Worm (Caenorhabditis elegans): ENCODE data around the gene ser-2.

Gene ser-2

DNA sequence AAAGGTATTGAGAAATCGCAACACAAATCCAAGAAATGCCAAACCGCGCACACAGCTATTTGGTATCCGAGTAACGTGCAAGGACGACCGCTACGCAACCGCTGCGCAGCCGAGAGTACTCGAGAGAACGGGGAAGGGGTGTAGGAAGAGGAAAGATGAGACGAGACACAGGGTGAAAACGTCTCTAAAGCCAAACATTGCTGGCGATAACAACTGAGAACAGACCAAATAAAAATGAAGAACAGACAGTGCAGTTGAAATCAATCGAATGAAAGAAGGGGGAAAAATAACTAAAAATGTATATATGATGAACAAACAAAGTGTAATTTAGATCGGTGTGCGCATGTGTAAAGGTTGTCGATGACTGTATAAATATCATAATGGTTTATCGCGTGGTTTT lies 21.5 kb downstream of the ser-2 start:
- TF ChIP-seq klf-2 (GFP tag; conservative IDR thresholded peaks at IDR 0.05): no peak
- TF ChIP-seq cog-1 (tag; optimal IDR thresholded peaks at IDR 0.05): no peak
- no peak for TF ChIP-seq flt-1 (GFP tag; IDR thresholded peaks at IDR 0.05)

DNA sequence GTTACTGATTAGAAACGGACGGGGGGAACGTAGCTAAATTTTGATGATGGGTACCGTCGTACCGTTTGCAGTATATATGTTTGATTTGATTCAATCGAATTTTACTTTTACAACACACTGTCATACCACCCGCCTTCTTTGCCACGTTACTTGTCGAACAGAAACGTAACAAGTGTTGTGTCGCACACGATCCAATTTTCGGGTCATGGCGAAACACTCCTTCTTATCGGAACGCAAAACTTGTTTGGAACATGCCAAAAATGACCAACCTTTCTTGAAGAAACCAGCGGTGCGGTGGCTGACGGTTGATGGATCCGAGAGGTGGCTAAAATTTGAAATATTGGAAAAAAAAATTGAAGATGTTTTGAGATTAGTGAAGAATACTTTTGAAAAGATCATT lies 22.4 kb downstream of the ser-2 start:
- TF ChIP-seq klf-2 (GFP tag; conservative IDR thresholded peaks at IDR 0.05) (no peak), ztf-29 (GFP tag; IDR thresholded peaks at IDR 0.05) (no peak), ref-1 (GFP tag; conservative IDR thresholded peaks at IDR 0.05) (no peak), ztf-23 (GFP tag; IDR thresholded peaks at IDR 0.05) (no peak), cog-1 (tag; optimal IDR thresholded peaks at IDR 0.05) (no peak), flt-1 (GFP tag; IDR thresholded peaks at IDR 0.05) (no peak), med-1 (GFP tag; optimal IDR thresholded peaks at IDR 0.05; ENCODE audit: insufficient read depth) (no peak), T22C8.4 (GFP tag; IDR thresholded peaks at IDR 0.05) (no peak), tab-1 (GFP tag; IDR thresholded peaks at IDR 0.05) (no peak)

DNA sequence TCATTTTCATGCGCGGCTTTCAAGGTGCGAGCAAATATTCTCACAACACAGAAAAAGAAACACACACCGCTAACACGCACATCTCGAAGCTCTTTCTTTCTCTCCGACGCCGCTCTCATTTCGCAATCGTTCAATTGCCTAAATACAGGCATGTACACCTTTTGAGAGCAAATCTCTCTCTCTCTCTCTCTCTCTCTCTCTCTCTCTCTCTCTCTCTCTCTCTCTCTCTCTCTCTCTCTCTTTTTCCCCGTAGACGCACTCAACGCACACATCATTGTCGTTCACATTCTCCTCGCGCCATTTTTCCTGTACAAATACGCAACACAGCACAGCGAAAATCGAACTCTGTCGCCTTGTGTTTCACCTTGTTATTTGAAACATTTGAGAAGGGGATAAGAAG lies 23.5 kb downstream of the ser-2 start:
- TF ChIP-seq tab-1 (GFP tag; IDR thresholded peaks at IDR 0.05) (0 out of 2 replicates have a peak, but pooled peaks have one; percentile 14), T22C8.4 (GFP tag; IDR thresholded peaks at IDR 0.05) (no peak)

DNA sequence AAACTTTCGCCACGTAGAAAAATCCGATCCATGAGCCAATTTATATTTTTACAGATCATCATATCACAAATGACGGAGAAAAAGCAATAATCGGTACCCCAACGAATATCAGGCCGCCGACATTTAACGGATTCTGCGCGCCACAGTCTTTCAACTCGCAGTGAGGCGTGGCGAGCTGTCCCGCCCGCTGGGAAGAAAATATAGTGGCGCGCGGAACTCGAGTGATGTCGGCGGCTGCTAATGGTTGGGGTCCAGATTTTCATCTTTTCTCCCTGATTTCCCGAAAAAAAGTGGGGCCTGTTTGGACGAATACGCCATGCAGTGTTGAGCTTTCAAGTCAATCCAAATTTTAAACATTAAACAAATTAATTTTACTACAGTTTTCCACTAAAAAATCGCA lies 24.2 kb downstream of the ser-2 start:
- TF ChIP-seq flt-1 (GFP tag; IDR thresholded peaks at IDR 0.05) (no peak), med-1 (GFP tag; optimal IDR thresholded peaks at IDR 0.05; ENCODE audit: insufficient read depth) (no peak), ref-1 (GFP tag; conservative IDR thresholded peaks at IDR 0.05) (no peak), tab-1 (GFP tag; IDR thresholded peaks at IDR 0.05) (no peak), T22C8.4 (GFP tag; IDR thresholded peaks at IDR 0.05) (no peak)

DNA sequence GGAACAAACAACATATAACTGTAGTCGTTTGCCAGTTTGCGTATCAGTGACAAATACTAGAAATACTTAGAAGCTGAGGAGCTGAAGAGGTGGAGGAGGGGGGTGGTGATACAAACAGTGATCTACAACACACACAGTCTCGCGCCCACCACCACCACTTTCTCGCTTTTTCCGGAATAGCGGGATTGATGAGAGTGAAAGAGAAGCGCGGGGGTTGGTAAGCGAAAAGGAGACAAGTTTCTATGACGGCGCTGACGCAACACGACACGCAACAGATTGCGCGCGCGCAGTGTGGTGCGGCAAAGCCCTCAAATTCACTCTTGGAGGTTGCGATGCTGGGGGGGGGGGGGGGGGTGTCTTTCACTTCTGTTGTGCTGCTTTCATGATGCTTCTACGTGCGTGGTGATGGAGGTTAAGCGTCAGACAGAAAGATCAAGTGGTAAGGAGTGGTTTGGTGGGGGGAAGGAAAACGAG lies 25.0 kb downstream of the ser-2 start, which contains the start of gene kin-20:
Gene kin-20 (minus strand): TSS at position 51 of the 474 bp plus-strand sequence.
- TF ChIP-seq cog-1 (tag; optimal IDR thresholded peaks at IDR 0.05): no peak
- no peak for TF ChIP-seq tab-1 (GFP tag; IDR thresholded peaks at IDR 0.05)
- TF ChIP-seq ztf-29 (GFP tag; IDR thresholded peaks at IDR 0.05): peak; percentile 56; the same call in 1 of the 2 replicates
- no peak for TF ChIP-seq ref-1 (GFP tag; conservative IDR thresholded peaks at IDR 0.05)
- TF ChIP-seq klf-2 (GFP tag; conservative IDR thresholded peaks at IDR 0.05): no peak
- no peak for TF ChIP-seq flt-1 (GFP tag; IDR thresholded peaks at IDR 0.05)
- TF ChIP-seq T22C8.4 (GFP tag; IDR thresholded peaks at IDR 0.05): no peak

DNA sequence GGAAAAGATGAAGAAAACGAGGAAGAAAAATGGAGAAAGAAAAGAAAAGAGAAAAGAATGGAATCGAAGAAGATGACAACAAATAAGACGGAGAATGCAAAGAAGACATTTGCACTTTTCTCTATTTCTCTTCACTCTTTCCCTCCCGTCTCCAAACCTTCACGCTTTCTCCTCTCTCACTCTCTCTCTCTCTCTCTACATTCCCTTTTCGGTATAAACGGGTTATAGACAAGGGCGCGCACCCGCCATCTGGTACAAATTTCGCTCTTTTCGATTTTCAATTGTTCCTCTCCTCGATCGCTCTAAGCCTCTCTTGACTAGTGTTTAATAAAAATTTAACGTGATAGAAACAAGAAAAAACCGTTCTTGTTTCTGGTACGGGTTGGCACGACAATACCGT lies 26.0 kb downstream of the ser-2 start:
- TF ChIP-seq tab-1 (GFP tag; IDR thresholded peaks at IDR 0.05) (no peak), klf-2 (GFP tag; conservative IDR thresholded peaks at IDR 0.05) (no peak), cog-1 (tag; optimal IDR thresholded peaks at IDR 0.05) (peak; percentile 66), flt-1 (GFP tag; IDR thresholded peaks at IDR 0.05) (0 out of 2 replicates have a peak, but pooled peaks have one; percentile 40)

DNA sequence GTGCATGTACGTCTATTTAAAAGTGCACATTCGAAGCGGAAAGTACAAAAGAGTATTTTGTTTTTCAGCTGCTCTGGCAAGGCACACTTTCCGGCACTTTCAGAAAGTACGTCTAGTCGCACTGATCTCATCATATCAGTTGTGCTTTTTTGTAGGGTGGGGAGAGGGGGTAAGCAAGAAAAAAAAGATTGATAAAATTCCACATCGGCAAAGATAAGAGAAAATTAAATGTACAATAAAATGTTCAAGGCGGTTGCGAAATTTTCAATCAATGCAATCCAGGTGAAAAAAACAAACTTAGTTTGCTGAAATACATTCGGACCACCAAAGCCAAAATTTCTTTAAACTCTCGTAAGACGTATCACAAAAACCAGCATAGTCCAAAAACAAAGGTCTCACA lies 26.5 kb downstream of the ser-2 start:
- TF ChIP-seq ztf-29 (GFP tag; IDR thresholded peaks at IDR 0.05) (no peak), ref-1 (GFP tag; conservative IDR thresholded peaks at IDR 0.05) (no peak), T22C8.4 (GFP tag; IDR thresholded peaks at IDR 0.05) (no peak), med-1 (GFP tag; optimal IDR thresholded peaks at IDR 0.05; ENCODE audit: insufficient read depth) (no peak), cog-1 (tag; optimal IDR thresholded peaks at IDR 0.05) (no peak), tab-1 (GFP tag; IDR thresholded peaks at IDR 0.05) (no peak), ztf-23 (GFP tag; IDR thresholded peaks at IDR 0.05) (no peak), klf-2 (GFP tag; conservative IDR thresholded peaks at IDR 0.05) (no peak), flt-1 (GFP tag; IDR thresholded peaks at IDR 0.05) (no peak)

DNA sequence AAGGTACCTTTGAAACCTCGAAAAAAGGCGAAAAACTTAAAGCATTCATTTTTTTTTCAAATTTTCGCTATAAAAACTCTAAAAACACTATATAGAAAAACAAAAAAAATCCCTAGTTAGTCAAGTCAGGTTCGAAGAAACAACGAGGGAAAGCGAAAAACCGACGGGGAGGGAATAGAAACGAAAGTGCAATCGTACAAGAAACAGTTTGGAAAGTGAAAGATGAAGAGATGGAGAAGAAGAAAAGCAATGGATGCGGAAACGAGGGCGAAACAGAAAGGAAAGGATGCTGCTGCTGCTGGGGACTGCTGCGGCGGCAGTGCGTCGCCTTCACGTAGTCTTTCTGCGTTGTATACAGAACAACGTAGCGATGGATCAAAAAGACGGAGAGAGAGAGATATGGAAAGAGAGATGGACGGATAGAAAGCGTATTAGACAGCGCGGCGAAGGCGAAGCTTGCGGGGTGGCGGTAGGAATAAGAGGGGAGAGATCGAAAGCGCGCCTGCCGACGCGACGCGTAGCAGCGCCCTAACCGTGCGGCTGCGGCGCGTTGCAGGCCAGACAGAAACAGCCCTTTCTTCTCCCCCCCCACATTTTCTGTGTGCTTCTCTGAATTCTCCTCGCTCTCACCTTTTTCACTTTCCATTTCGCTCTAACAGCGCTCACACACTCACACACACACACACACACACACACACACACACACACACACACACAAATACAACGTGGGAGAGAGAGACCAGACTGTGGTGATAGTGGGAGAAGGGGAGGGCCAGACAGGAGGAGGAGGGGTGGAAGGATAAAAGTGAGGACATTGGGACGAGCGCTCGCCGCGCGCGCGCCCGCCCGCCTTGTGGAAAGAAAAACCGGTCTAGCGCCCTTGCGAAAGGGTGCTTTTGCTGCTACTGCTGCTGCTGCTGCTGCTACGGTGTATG lies 27.7 kb downstream of the ser-2 start:
- TF ChIP-seq ztf-29 (GFP tag; IDR thresholded peaks at IDR 0.05) (peak; percentile 91), ref-1 (GFP tag; conservative IDR thresholded peaks at IDR 0.05) (no peak), klf-2 (GFP tag; conservative IDR thresholded peaks at IDR 0.05) (0 out of 2 replicates have a peak, but pooled peaks have one; percentile 4), T22C8.4 (GFP tag; IDR thresholded peaks at IDR 0.05) (peak; percentile 6; the same call in 1 of the 2 replicates), ztf-23 (GFP tag; IDR thresholded peaks at IDR 0.05) (peak; percentile 58; the same call in 1 of the 2 replicates), flt-1 (GFP tag; IDR thresholded peaks at IDR 0.05) (peak; percentile 62), med-1 (GFP tag; optimal IDR thresholded peaks at IDR 0.05; ENCODE audit: insufficient read depth) (no peak), tab-1 (GFP tag; IDR thresholded peaks at IDR 0.05) (peak; percentile 43; the same call in 1 of the 2 replicates), cog-1 (tag; optimal IDR thresholded peaks at IDR 0.05) (peak; percentile 84)

DNA sequence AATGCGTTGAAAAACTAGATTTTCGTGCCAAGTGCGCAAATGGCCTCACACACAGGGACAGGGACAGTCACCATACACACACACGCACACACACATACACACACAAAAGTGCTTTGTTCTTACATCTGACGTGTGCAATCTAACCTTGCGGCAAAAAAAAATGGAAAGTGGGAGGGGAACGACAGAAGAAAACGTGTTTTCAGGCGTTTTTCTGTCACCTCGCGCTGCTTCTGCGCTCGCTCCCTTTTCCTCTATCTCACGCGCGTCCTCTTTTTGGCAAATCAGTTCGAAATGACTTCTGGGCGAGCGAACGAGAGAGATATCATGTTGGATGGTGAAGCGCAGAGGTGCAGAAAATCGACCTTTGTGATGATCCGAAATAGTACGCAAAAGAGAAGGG lies 28.7 kb downstream of the ser-2 start:
- TF ChIP-seq klf-2 (GFP tag; conservative IDR thresholded peaks at IDR 0.05) (no peak), ztf-23 (GFP tag; IDR thresholded peaks at IDR 0.05) (0 out of 2 replicates have a peak, but pooled peaks have one; percentile 49), ref-1 (GFP tag; conservative IDR thresholded peaks at IDR 0.05) (no peak), cog-1 (tag; optimal IDR thresholded peaks at IDR 0.05) (no peak), ztf-29 (GFP tag; IDR thresholded peaks at IDR 0.05) (no peak)

DNA sequence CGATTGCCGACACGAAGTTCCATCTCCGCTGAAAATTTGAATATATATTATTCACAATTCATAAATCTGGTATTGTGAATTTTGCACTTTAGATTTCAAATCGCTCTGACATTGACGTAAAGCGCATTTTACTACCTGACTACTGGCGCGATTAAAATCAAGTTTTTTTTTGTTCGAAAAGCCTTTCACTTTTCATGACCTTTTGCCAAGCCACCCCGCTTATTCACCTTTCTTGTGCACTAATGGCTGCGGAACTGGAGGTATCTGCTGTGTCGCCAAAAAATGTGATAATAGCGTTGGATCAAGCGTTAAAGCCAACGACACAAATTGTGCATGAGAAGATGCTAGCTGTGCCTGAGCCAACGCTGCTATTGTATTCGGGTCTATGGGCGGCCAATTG lies 29.8 kb downstream of the ser-2 start:
- TF ChIP-seq ref-1 (GFP tag; conservative IDR thresholded peaks at IDR 0.05) (no peak), ztf-29 (GFP tag; IDR thresholded peaks at IDR 0.05) (no peak), flt-1 (GFP tag; IDR thresholded peaks at IDR 0.05) (no peak), cog-1 (tag; optimal IDR thresholded peaks at IDR 0.05) (no peak), T22C8.4 (GFP tag; IDR thresholded peaks at IDR 0.05) (no peak), klf-2 (GFP tag; conservative IDR thresholded peaks at IDR 0.05) (no peak), tab-1 (GFP tag; IDR thresholded peaks at IDR 0.05) (no peak), med-1 (GFP tag; optimal IDR thresholded peaks at IDR 0.05; ENCODE audit: insufficient read depth) (no peak), ztf-23 (GFP tag; IDR thresholded peaks at IDR 0.05) (no peak)
